Fruit fly (Drosophila melanogaster) whole organism, embryonic: ENCODE results near the gene CG32425.

ENCODE experiments used
- Asciz ChIP-seq: fragments of 200-800 bp; sonication (Bioruptor generic); optimal IDR thresholded peaks from 2 replicates; lab custom pipeline; 2017; ENCODE audit warnings: missing biosample characterization, mild to moderate bottlenecking, missing genetic modification characterization, missing genetic modification reagents
- Atf-2 ChIP-seq: fragments of 200-800 bp; sonication (Bioruptor generic); optimal IDR thresholded peaks from 2 replicates; lab custom pipeline; 2016; ENCODE audit warnings: missing biosample characterization, missing genetic modification characterization
- CG11456 ChIP-seq: fragments of 200-800 bp; sonication (Bioruptor generic); IDR thresholded peaks from 3 replicates; pipeline ENCODE4 v1.3.6; 2022; ENCODE audit warnings: missing biosample characterization, missing genetic modification characterization
- CG13287 ChIP-seq: fragments of 200-800 bp; sonication (Bioruptor generic); IDR thresholded peaks from 2 replicates; pipeline ENCODE4 v1.3.6; 2022; ENCODE audit warnings: missing biosample characterization, missing genetic modification characterization; ENCODE audit not compliant: partially characterized antibody
- CG13624 ChIP-seq: fragments of 200-800 bp; sonication (Bioruptor generic); optimal IDR thresholded peaks from 2 replicates; lab custom pipeline; 2016; ENCODE audit warnings: missing biosample characterization, missing genetic modification characterization
- CG14710 ChIP-seq: fragments of 200-800 bp; sonication (Bioruptor generic); optimal IDR thresholded peaks from 3 replicates; lab custom pipeline; 2019; ENCODE audit warnings: missing biosample characterization, mild to moderate bottlenecking, missing genetic modification characterization, moderate library complexity
- CG15696 ChIP-seq: fragments of 200-800 bp; sonication (Bioruptor generic); optimal IDR thresholded peaks from 2 replicates; lab custom pipeline; 2019; ENCODE audit warnings: missing biosample characterization, mild to moderate bottlenecking, missing genetic modification characterization, moderate library complexity
- CG1603 ChIP-seq: fragments of 200-800 bp; sonication (Bioruptor generic); optimal IDR thresholded peaks from 2 replicates; lab custom pipeline; 2019; ENCODE audit warnings: missing biosample characterization, mild to moderate bottlenecking, missing genetic modification characterization, moderate library complexity
- CG17385 ChIP-seq: fragments of 200-800 bp; sonication (Bioruptor generic); optimal IDR thresholded peaks from 3 replicates; lab custom pipeline; 2018; ENCODE audit warnings: missing biosample characterization, mild to moderate bottlenecking, missing genetic modification characterization
- CG30403 ChIP-seq: fragments of 200-800 bp; sonication (Bioruptor generic); optimal IDR thresholded peaks from 3 replicates; lab custom pipeline; 2016; ENCODE audit warnings: missing biosample characterization, missing genetic modification characterization
- CG31224 ChIP-seq: fragments of 200-800 bp; sonication (Bioruptor generic); IDR thresholded peaks from 2 replicates; pipeline ENCODE4 v1.3.6; 2022; ENCODE audit warnings: missing biosample characterization, missing genetic modification characterization
- CG31441 ChIP-seq: fragments of 200-800 bp; sonication (Bioruptor generic); IDR thresholded peaks from 2 replicates; pipeline ENCODE4 v1.3.6; 2022; ENCODE audit warnings: missing biosample characterization, missing genetic modification characterization
- CG34422 ChIP-seq: fragments of 200-800 bp; sonication (Bioruptor generic); IDR thresholded peaks from 3 replicates; pipeline ENCODE4 v1.3.6; 2022; ENCODE audit warnings: missing biosample characterization, missing genetic modification characterization
- CG4282 ChIP-seq: fragments of 200-800 bp; sonication (Bioruptor generic); optimal IDR thresholded peaks from 2 replicates; lab custom pipeline; 2016; ENCODE audit warnings: missing biosample characterization, missing genetic modification characterization
- CG4617 ChIP-seq: fragments of 200-800 bp; sonication (Bioruptor generic); optimal IDR thresholded peaks from 3 replicates; lab custom pipeline; 2016; ENCODE audit warnings: missing biosample characterization, missing genetic modification characterization, borderline replicate concordance
- CG4820 ChIP-seq: fragments of 200-800 bp; sonication (Bioruptor generic); optimal IDR thresholded peaks from 3 replicates; lab custom pipeline; 2016; ENCODE audit warnings: missing biosample characterization, missing genetic modification characterization
- CG5245 ChIP-seq: fragments of 200-800 bp; sonication (Bioruptor generic); optimal IDR thresholded peaks from 3 replicates; lab custom pipeline; 2016; ENCODE audit warnings: missing biosample characterization, missing genetic modification characterization
- CG6683 ChIP-seq: fragments of 200-800 bp; sonication (Bioruptor generic); optimal IDR thresholded peaks from 2 replicates; lab custom pipeline; 2017; ENCODE audit warnings: missing biosample characterization, mild to moderate bottlenecking, missing genetic modification characterization, missing genetic modification reagents
- CG7357 ChIP-seq: fragments of 200-800 bp; sonication (Bioruptor generic); IDR thresholded peaks from 3 replicates; pipeline ENCODE4 v1.3.6; 2022; ENCODE audit warnings: missing biosample characterization, missing genetic modification characterization
- CG8924 ChIP-seq: fragments of 200-800 bp; optimal IDR thresholded peaks from 3 replicates; lab custom pipeline; 2019; ENCODE audit warnings: missing biosample characterization, mild to moderate bottlenecking, missing genetic modification characterization, moderate library complexity
- CG9876 ChIP-seq: fragments of 200-800 bp; sonication (Bioruptor generic); optimal IDR thresholded peaks from 2 replicates; lab custom pipeline; 2016; ENCODE audit warnings: missing biosample characterization, missing genetic modification characterization
- Dad ChIP-seq: fragments of 200-800 bp; sonication (Bioruptor generic); optimal IDR thresholded peaks from 3 replicates; lab custom pipeline; 2016; ENCODE audit warnings: missing biosample characterization, missing genetic modification characterization
- Dll ChIP-seq: fragments of 200-800 bp; sonication (Bioruptor generic); IDR thresholded peaks from 4 replicates; pipeline ENCODE4 v1.3.6; 2022; ENCODE audit warnings: missing biosample characterization, missing genetic modification characterization; ENCODE audit not compliant: partially characterized antibody
- HLH54F ChIP-seq: fragments of 200-800 bp; sonication (Bioruptor generic); optimal IDR thresholded peaks from 3 replicates; lab custom pipeline; 2016; ENCODE audit warnings: missing biosample characterization, missing genetic modification characterization
- Lpt ChIP-seq: fragments of >200 bp; optimal IDR thresholded peaks from 2 replicates; lab custom pipeline; 2018; ENCODE audit warnings: missing biosample characterization, missing genetic modification characterization
- MESR4 ChIP-seq: fragments of 200-800 bp; sonication (Bioruptor generic); optimal IDR thresholded peaks from 2 replicates; lab custom pipeline; 2018; ENCODE audit warnings: missing biosample characterization, mild to moderate bottlenecking, missing genetic modification characterization, moderate library complexity
- Max ChIP-seq: fragments of 200-800 bp; sonication (Bioruptor generic); optimal IDR thresholded peaks from 2 replicates; lab custom pipeline; 2016; ENCODE audit warnings: missing biosample characterization, mild to moderate bottlenecking, missing genetic modification characterization
- Meics ChIP-seq: fragments of 200-800 bp; sonication (Bioruptor generic); optimal IDR thresholded peaks from 2 replicates; lab custom pipeline; 2017; ENCODE audit warnings: missing biosample characterization, mild to moderate bottlenecking, missing genetic modification characterization
- Myb ChIP-seq: fragments of 200-800 bp; sonication (Bioruptor generic); optimal IDR thresholded peaks from 2 replicates; lab custom pipeline; 2016; ENCODE audit warnings: missing biosample characterization, missing genetic modification characterization
- Opbp ChIP-seq: fragments of 200-800 bp; sonication (Bioruptor generic); IDR thresholded peaks from 3 replicates; pipeline ENCODE4 v1.3.6; 2022; ENCODE audit warnings: missing biosample characterization, missing genetic modification characterization; ENCODE audit not compliant: partially characterized antibody
- Ravus ChIP-seq: fragments of 200-800 bp; sonication (Bioruptor generic); IDR thresholded peaks from 2 replicates; pipeline ENCODE4 v1.3.6; 2022; ENCODE audit warnings: missing biosample characterization, missing genetic modification characterization
- Scr ChIP-seq: fragments of 200-800 bp; sonication (Bioruptor generic); IDR thresholded peaks from 2 replicates; pipeline ENCODE4 v1.3.6; 2022; ENCODE audit warnings: missing biosample characterization, missing genetic modification characterization; ENCODE audit not compliant: partially characterized antibody
- Sin3A ChIP-seq: fragments of >200 bp; optimal IDR thresholded peaks from 2 replicates; lab custom pipeline; 2018
- Sox100B ChIP-seq: fragments of 200-800 bp; sonication (Bioruptor generic); optimal IDR thresholded peaks from 3 replicates; lab custom pipeline; 2018; ENCODE audit warnings: missing biosample characterization, mild to moderate bottlenecking, missing genetic modification characterization
- Sry-β ChIP-seq: fragments of 200-800 bp; sonication (Bioruptor generic); optimal IDR thresholded peaks from 2 replicates; lab custom pipeline; 2018; ENCODE audit warnings: missing biosample characterization, mild to moderate bottlenecking, missing genetic modification characterization, moderate library complexity
- ase ChIP-seq: fragments of 200-800 bp; sonication (Bioruptor generic); IDR thresholded peaks from 3 replicates; pipeline ENCODE4 v1.3.6; 2022; ENCODE audit warnings: missing biosample characterization, missing genetic modification characterization
- bowl ChIP-seq: fragments of 200-800 bp; sonication (Bioruptor generic); IDR thresholded peaks from 2 replicates; pipeline ENCODE4 v1.3.6; 2022; ENCODE audit warnings: missing biosample characterization, missing genetic modification characterization
- chinmo ChIP-seq: fragments of 200-800 bp; sonication (Bioruptor generic); IDR thresholded peaks from 4 replicates; pipeline ENCODE4 v1.3.6; 2022; ENCODE audit warnings: missing biosample characterization, missing genetic modification characterization; ENCODE audit not compliant: partially characterized antibody
- croc ChIP-seq: fragments of 200-800 bp; sonication (Bioruptor generic); conservative IDR thresholded peaks from 3 replicates; pipeline ENCODE4 v1.3.6; 2022; ENCODE audit warnings: missing biosample characterization, missing genetic modification characterization
- cwo ChIP-seq: fragments of 200-800 bp; sonication (Bioruptor generic); optimal IDR thresholded peaks from 3 replicates; lab custom pipeline; 2017; ENCODE audit warnings: missing biosample characterization, missing genetic modification characterization, mild to moderate bottlenecking, moderate library complexity, missing genetic modification reagents
- dysf ChIP-seq: fragments of 200-800 bp; sonication (Bioruptor generic); IDR thresholded peaks from 3 replicates; pipeline ENCODE4 v1.3.6; 2022; ENCODE audit warnings: missing biosample characterization, missing genetic modification characterization
- gcm ChIP-seq: fragments of 200-800 bp; sonication (Bioruptor generic); optimal IDR thresholded peaks from 2 replicates; lab custom pipeline; 2019; ENCODE audit warnings: missing biosample characterization, mild to moderate bottlenecking, missing genetic modification characterization, moderate library complexity
- jumu ChIP-seq: fragments of 200-800 bp; sonication (Bioruptor generic); optimal IDR thresholded peaks from 3 replicates; lab custom pipeline; 2016; ENCODE audit warnings: missing biosample characterization, missing genetic modification characterization
- luna ChIP-seq: fragments of 200-800 bp; sonication (Bioruptor generic); optimal IDR thresholded peaks from 2 replicates; lab custom pipeline; 2016; ENCODE audit warnings: missing biosample characterization, missing genetic modification characterization
- nau ChIP-seq: fragments of 200-800 bp; sonication (Bioruptor generic); optimal IDR thresholded peaks from 3 replicates; lab custom pipeline; 2017; ENCODE audit warnings: missing biosample characterization, mild to moderate bottlenecking, missing genetic modification characterization, missing genetic modification reagents
- oc ChIP-seq: fragments of 200-800 bp; sonication (Bioruptor generic); optimal IDR thresholded peaks from 2 replicates; lab custom pipeline; 2018; ENCODE audit warnings: missing biosample characterization, mild to moderate bottlenecking, missing genetic modification characterization, moderate library complexity
- salm ChIP-seq: fragments of 200-800 bp; sonication (Bioruptor generic); optimal IDR thresholded peaks from 2 replicates; lab custom pipeline; 2018; ENCODE audit warnings: missing biosample characterization, mild to moderate bottlenecking, missing genetic modification characterization
- sima ChIP-seq: fragments of 200-800 bp; sonication (Bioruptor generic); optimal IDR thresholded peaks from 2 replicates; lab custom pipeline; 2016; ENCODE audit warnings: missing biosample characterization, missing genetic modification characterization
- unc-4 ChIP-seq: fragments of 200-800 bp; sonication (Bioruptor generic); IDR thresholded peaks from 2 replicates; pipeline ENCODE4 v1.3.6; 2022; ENCODE audit warnings: missing biosample characterization, missing genetic modification characterization; ENCODE audit not compliant: partially characterized antibody
- zfh2 ChIP-seq: fragments of 200-800 bp; sonication (Bioruptor generic); optimal IDR thresholded peaks from 2 replicates; lab custom pipeline; 2016; ENCODE audit warnings: missing biosample characterization, missing genetic modification characterization

The CG32425 gene

dm6 chr3L:20516519-20517178 is 19.5 kb downstream of the CG32425 start (continued):
- TF ChIP-seq unc-4: no peak
- TF ChIP-seq sima (GFP tag; lab: Kevin White, UChicago): no peak
- no peak for TF ChIP-seq Dad (GFP tag; lab: Kevin White, UChicago)
- TF ChIP-seq Dll: no peak
- no peak for TF ChIP-seq MESR4 (GFP tag; lab: Kevin White, UChicago)
- no peak for TF ChIP-seq Sry-β (GFP tag; lab: Kevin White, UChicago)
- TF ChIP-seq Myb (GFP tag; lab: Kevin White, UChicago): no peak
- peak; percentile 31 for TF ChIP-seq gcm
- no peak for TF ChIP-seq CG7357 (GFP tag; lab: Robert Waterston, UW)
- TF ChIP-seq zfh2 (GFP tag; lab: Kevin White, UChicago): no peak
- TF ChIP-seq dysf (GFP tag; lab: Robert Waterston, UW): peak; percentile 65; the same call in 2 of the 3 replicates
- no peak for TF ChIP-seq nau (GFP tag; lab: Kevin White, UChicago)
- peak; percentile 61 for TF ChIP-seq CG15696
- no peak for TF ChIP-seq CG4282 (GFP tag; lab: Kevin White, UChicago)
- no peak for TF ChIP-seq Lpt (GFP tag; lab: Kevin White, UChicago)
- TF ChIP-seq CG30403 (GFP tag; lab: Kevin White, UChicago): peak; percentile 47
- TF ChIP-seq Asciz (GFP tag; lab: Kevin White, UChicago): no peak
- TF ChIP-seq Opbp (GFP tag; lab: Robert Waterston, UW): 0 out of 3 replicates have a peak, but pooled peaks have one; percentile 42
- TF ChIP-seq jumu: no peak
- TF ChIP-seq chinmo (GFP tag; lab: Robert Waterston, UW): peak; percentile 73; the same call in 1 of the 4 replicates
- TF ChIP-seq CG34422: no peak
- TF ChIP-seq CG13287: peak; percentile 8; the same call in 1 of the 2 replicates
- no peak for TF ChIP-seq ase (GFP tag; lab: Robert Waterston, UW)
- TF ChIP-seq Sox100B (GFP tag; lab: Kevin White, UChicago): peak; percentile 57
- no peak for TF ChIP-seq CG11456 (GFP tag; lab: Robert Waterston, UW)
- TF ChIP-seq bowl: no peak
- TF ChIP-seq Sin3A (lab: Kevin White, UChicago): no peak
- TF ChIP-seq CG17385 (GFP tag; lab: Kevin White, UChicago): peak; percentile 33
- no peak for TF ChIP-seq CG13624
- peak; percentile 61 for TF ChIP-seq CG8924
- TF ChIP-seq oc (tag; lab: Kevin White, UChicago): no peak
- TF ChIP-seq salm (tag; lab: Kevin White, UChicago): peak; percentile 23
- TF ChIP-seq Meics (GFP tag; lab: Kevin White, UChicago): peak; percentile 37
- TF ChIP-seq CG4820 (GFP tag; lab: Kevin White, UChicago): no peak
- no peak for TF ChIP-seq Atf-2 (GFP tag; lab: Kevin White, UChicago)
- no peak for TF ChIP-seq luna
- TF ChIP-seq CG1603 (tag; lab: Kevin White, UChicago): peak; percentile 20
- no peak for TF ChIP-seq CG5245
- TF ChIP-seq Max: no peak
- TF ChIP-seq CG14710: peak; percentile 41
- TF ChIP-seq Ravus (GFP tag; lab: Robert Waterston, UW): no peak
- TF ChIP-seq Scr (GFP tag; lab: Robert Waterston, UW): 0 out of 2 replicates have a peak, but pooled peaks have one; percentile 9
- TF ChIP-seq CG31224: no peak
- no peak for TF ChIP-seq CG6683 (GFP tag; lab: Kevin White, UChicago)
- TF ChIP-seq cwo: peak; percentile 57
- TF ChIP-seq croc (GFP tag; lab: Robert Waterston, UW): no peak
- no peak for TF ChIP-seq CG9876
- TF ChIP-seq CG4617 (GFP tag; lab: Kevin White, UChicago): no peak
- peak; percentile 74 for TF ChIP-seq CG31441 (GFP tag; lab: Robert Waterston, UW)
- TF ChIP-seq HLH54F: no peak
